Worm (Caenorhabditis elegans): Measurements from ENCODE around the gene gba-3.
A peak's percentile ranks its signal among the peaks of the same experiment; 100 is the strongest.

DNA sequence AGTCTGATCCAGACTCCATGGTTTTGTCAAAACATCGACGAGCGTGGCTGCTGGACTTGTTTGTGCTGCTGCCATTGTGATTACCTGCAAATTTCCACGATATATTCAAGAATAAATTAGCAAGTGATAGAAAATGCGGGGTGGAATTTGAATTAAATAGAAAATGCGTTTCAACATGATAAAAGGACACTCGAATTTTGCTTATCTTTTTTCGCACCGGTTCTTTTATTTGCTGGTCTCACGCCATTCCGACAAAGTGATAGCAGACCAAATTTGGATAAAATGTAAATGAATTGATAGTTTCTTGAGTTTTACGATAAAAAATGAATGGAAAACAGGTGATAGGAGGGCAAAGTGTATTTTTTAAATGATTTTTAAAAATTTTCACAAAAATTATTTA, 5.8 kb upstream of the gba-3 start, which contains the start of gene elo-2:
- no peak for TF ChIP-seq egl-27 (tag; optimal IDR thresholded peaks at IDR 0.05)
- no peak for TF ChIP-seq R02D3.7 (tag; optimal IDR thresholded peaks at IDR 0.05)
- TF ChIP-seq elt-2 (tag; optimal IDR thresholded peaks at IDR 0.05), result peak; percentile 95
- no peak for TF ChIP-seq elt-3 (tag; optimal IDR thresholded peaks at IDR 0.05)
- no peak for TF ChIP-seq snpc-4 (tag; optimal IDR thresholded peaks at IDR 0.05)
- TF ChIP-seq fkh-10 (GFP tag; optimal IDR thresholded peaks at IDR 0.05), result no peak
